Worm (Caenorhabditis elegans) whole organism, L2 larva: ENCODE data around the gene F41H10.12.

Source experiments
- C34F6.9 ChIP-seq: fragments of 150-350 bp; optimal IDR thresholded peaks from 2 replicates; lab custom pipeline; 2014; ENCODE audit warnings: missing biosample characterization, missing genetic modification characterization
- F13H6.1 ChIP-seq: sonication (generic microtip); optimal IDR thresholded peaks from 2 replicates; lab custom pipeline; 2016; ENCODE audit warnings: missing genetic modification characterization, missing compliant biosample characterization
- R02D3.7 ChIP-seq: fragments of 150-350 bp; optimal IDR thresholded peaks from 2 replicates; lab custom pipeline; 2014; ENCODE audit warnings: missing biosample characterization, missing genetic modification characterization
- Y55F3AM.14 ChIP-seq: fragments of 200-800 bp; sonication (Bioruptor generic); optimal IDR thresholded peaks from 2 replicates; lab custom pipeline; 2018; ENCODE audit warnings: mild to moderate bottlenecking, missing genetic modification characterization, missing compliant biosample characterization
- ZK546.5 ChIP-seq: sonication (generic microtip); optimal IDR thresholded peaks from 2 replicates; lab custom pipeline; 2017; ENCODE audit warnings: missing biosample characterization, missing genetic modification characterization
- aly-2 ChIP-seq: fragments of 150-350 bp; optimal IDR thresholded peaks from 2 replicates; lab custom pipeline; 2014; ENCODE audit warnings: missing biosample characterization, missing genetic modification characterization
- ama-1 ChIP-seq: fragments of 150-350 bp; optimal IDR thresholded peaks from 2 replicates; lab custom pipeline; 2018; ENCODE audit warnings: inconsistent platforms
- ceh-82 ChIP-seq: fragments of 150-350 bp; optimal IDR thresholded peaks from 2 replicates; lab custom pipeline; 2014; ENCODE audit warnings: missing biosample characterization, missing genetic modification characterization
- crh-2 ChIP-seq: sonication (generic microtip); optimal IDR thresholded peaks from 2 replicates; lab custom pipeline; 2017; ENCODE audit warnings: missing biosample characterization, missing genetic modification characterization
- dmd-4 ChIP-seq: sonication (generic microtip); optimal IDR thresholded peaks from 2 replicates; lab custom pipeline; 2017; ENCODE audit warnings: missing biosample characterization, missing genetic modification characterization
- egl-27 ChIP-seq: sonication (generic microtip); optimal IDR thresholded peaks from 3 replicates; lab custom pipeline; 2017; ENCODE audit warnings: missing biosample characterization, missing genetic modification reagents, missing genetic modification characterization
- elt-1 ChIP-seq: fragments of 150-350 bp; optimal IDR thresholded peaks from 2 replicates; lab custom pipeline; 2014; ENCODE audit warnings: missing biosample characterization, missing genetic modification characterization
- elt-3 ChIP-seq: sonication (generic microtip); optimal IDR thresholded peaks from 2 replicates; lab custom pipeline; 2017; ENCODE audit warnings: missing biosample characterization, missing genetic modification characterization
- fos-1 ChIP-seq: fragments of 150-350 bp; optimal IDR thresholded peaks from 2 replicates; lab custom pipeline; 2014; ENCODE audit warnings: missing biosample characterization, missing genetic modification characterization
- lin-13 ChIP-seq: fragments of 150-350 bp; optimal IDR thresholded peaks from 2 replicates; lab custom pipeline; 2014; ENCODE audit warnings: missing biosample characterization, missing genetic modification reagents, missing genetic modification characterization
- lin-39 ChIP-seq: fragments of 150-350 bp; optimal IDR thresholded peaks from 2 replicates; lab custom pipeline; 2014; ENCODE audit warnings: missing biosample characterization, missing genetic modification reagents, missing genetic modification characterization
- lsy-2 ChIP-seq, 2 experiments: fragments of 150-350 bp in 1 of 2; sonication (generic microtip) in 1 of 2; optimal IDR thresholded peaks; 2 replicates each; lab custom pipeline; 2014 to 2017; ENCODE audit warnings: missing biosample characterization in 2 of 2, missing genetic modification characterization in 2 of 2
- mab-5 ChIP-seq: fragments of 150-350 bp; optimal IDR thresholded peaks from 2 replicates; lab custom pipeline; 2014; ENCODE audit warnings: missing biosample characterization, missing genetic modification characterization
- mdl-1 ChIP-seq, 2 experiments: fragments of 150-350 bp in 1 of 2; sonication (generic microtip) in 1 of 2; optimal IDR thresholded peaks; 2 replicates each; lab custom pipeline; 2017; ENCODE audit warnings: missing biosample characterization in 2 of 2, missing genetic modification characterization in 2 of 2
- nhr-12 ChIP-seq: fragments of 150-350 bp; optimal IDR thresholded peaks from 2 replicates; lab custom pipeline; 2014; ENCODE audit warnings: missing biosample characterization, missing genetic modification characterization
- nhr-21 ChIP-seq: fragments of 150-350 bp; optimal IDR thresholded peaks from 2 replicates; lab custom pipeline; 2014; ENCODE audit warnings: missing biosample characterization, missing genetic modification characterization
- nhr-23 ChIP-seq: fragments of 150-350 bp; optimal IDR thresholded peaks from 2 replicates; lab custom pipeline; 2014; ENCODE audit warnings: missing biosample characterization, missing genetic modification reagents, missing genetic modification characterization
- nhr-237 ChIP-seq: fragments of 150-350 bp; optimal IDR thresholded peaks from 2 replicates; lab custom pipeline; 2014; ENCODE audit warnings: missing biosample characterization, missing genetic modification characterization
- nhr-77 ChIP-seq: fragments of 150-350 bp; optimal IDR thresholded peaks from 2 replicates; lab custom pipeline; 2014; ENCODE audit warnings: missing biosample characterization, missing genetic modification characterization
- peb-1 ChIP-seq: fragments of 150-350 bp; optimal IDR thresholded peaks from 2 replicates; lab custom pipeline; 2014; ENCODE audit warnings: missing biosample characterization, missing genetic modification characterization
- sem-4 ChIP-seq: fragments of 150-350 bp; optimal IDR thresholded peaks from 2 replicates; lab custom pipeline; 2014; ENCODE audit warnings: missing biosample characterization, missing genetic modification reagents, missing genetic modification characterization
- sma-3 ChIP-seq: sonication (generic microtip); optimal IDR thresholded peaks from 2 replicates; lab custom pipeline; 2016; ENCODE audit warnings: missing genetic modification reagents, missing genetic modification characterization, missing compliant biosample characterization
- sma-9 ChIP-seq, 2 experiments: fragments of 150-350 bp in 1 of 2; sonication (generic microtip) in 1 of 2; optimal IDR thresholded peaks; 2 replicates each; lab custom pipeline; 2014 to 2016; ENCODE audit warnings: missing genetic modification characterization in 2 of 2, mild to moderate bottlenecking in 1 of 2, missing biosample characterization in 1 of 2, missing compliant biosample characterization in 1 of 2, missing genetic modification reagents in 1 of 2, moderate library complexity in 1 of 2
- snpc-4 ChIP-seq: fragments of 150-350 bp; optimal IDR thresholded peaks from 2 replicates; lab custom pipeline; 2014; ENCODE audit warnings: missing biosample characterization, missing genetic modification characterization
- unc-55 ChIP-seq: fragments of 150-350 bp; sonication (generic microtip); optimal IDR thresholded peaks from 3 replicates; lab custom pipeline; 2014; ENCODE audit warnings: missing biosample characterization, missing genetic modification reagents, missing genetic modification characterization
- ztf-11 ChIP-seq: sonication (generic microtip); optimal IDR thresholded peaks from 2 replicates; lab custom pipeline; 2017; ENCODE audit warnings: missing biosample characterization, missing genetic modification characterization
- ztf-4 ChIP-seq: fragments of 150-350 bp; optimal IDR thresholded peaks from 2 replicates; lab custom pipeline; 2014; ENCODE audit warnings: missing biosample characterization, missing genetic modification characterization

Gene F41H10.12

DNA sequence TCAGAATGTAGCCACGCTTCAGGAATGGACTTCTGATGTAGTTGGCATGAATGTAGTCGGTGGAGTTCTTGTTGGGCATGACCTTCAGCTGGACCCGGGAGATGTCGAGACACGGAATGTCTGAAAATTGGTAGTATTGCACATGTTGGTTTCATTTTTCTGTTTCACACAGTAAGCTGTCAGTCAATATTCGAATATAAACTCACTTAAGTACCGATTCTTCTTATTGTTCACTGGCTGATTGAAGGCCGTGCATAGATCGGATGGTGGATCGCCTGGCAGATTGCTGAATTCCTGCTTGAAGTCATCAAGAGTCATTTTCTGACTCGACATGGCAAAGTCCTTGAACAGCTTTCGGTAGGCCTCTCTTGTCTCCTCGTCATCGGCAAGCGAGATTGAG lies 24.0 kb downstream of the F41H10.12 start:
- TF ChIP-seq ceh-82 (tag; lab: Kevin White, UChicago) (no peak), mdl-1 (tag; optimal IDR thresholded peaks at IDR 0.05; lab: Kevin White, UChicago) (no peak), lsy-2 (tag; optimal IDR thresholded peaks at IDR 0.05; lab: Kevin White, UChicago) (no peak), sem-4 (tag; lab: Kevin White, UChicago) (no peak), crh-2 (no peak), nhr-12 (tag; lab: Kevin White, UChicago) (no peak)

DNA sequence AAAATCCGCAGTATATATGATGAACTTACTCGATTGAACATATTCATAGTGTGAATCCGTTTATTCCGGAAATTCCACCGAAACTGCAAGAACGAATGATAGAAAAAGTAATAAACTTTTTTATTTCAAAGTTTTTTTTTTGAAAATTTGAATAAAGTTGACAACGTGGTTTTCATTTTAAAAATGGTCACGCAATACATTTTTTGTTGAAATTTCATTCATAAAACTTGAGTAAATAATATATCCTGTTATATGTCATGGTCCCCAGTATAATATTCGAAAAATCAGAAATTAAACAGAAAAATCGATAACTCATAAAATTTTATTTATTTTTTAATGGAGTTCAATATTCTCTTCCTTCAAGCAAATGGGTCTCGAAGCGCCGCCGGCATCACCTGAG lies 26.0 kb downstream of the F41H10.12 start, which contains the start of gene ZK616.65:
Gene ZK616.65, minus strand, starts transcription at position 101 of the 400 bp plus-strand sequence.
- TF ChIP-seq nhr-77 (tag; lab: Kevin White, UChicago) (no peak), sem-4 (tag; lab: Kevin White, UChicago) (no peak), elt-3 (tag; lab: Kevin White, UChicago) (no peak), lsy-2 (tag; optimal IDR thresholded peaks at IDR 0.05; lab: Kevin White, UChicago) (no peak), mdl-1 (tag; optimal IDR thresholded peaks at IDR 0.05; lab: Kevin White, UChicago) (no peak), lin-13 (GFP tag; lab: Kevin White, UChicago) (no peak), nhr-23 (no peak), elt-1 (tag; lab: Kevin White, UChicago) (no peak), ZK546.5 (tag; lab: Kevin White, UChicago) (no peak)
- TF ChIP-seq, all 48 proteins: peak for 0

- no peak for TF ChIP-seq ama-1 (lab: Kevin White, UChicago)
- no peak for TF ChIP-seq egl-27 (tag; lab: Kevin White, UChicago)
- TF ChIP-seq fos-1 (tag; lab: Kevin White, UChicago), result no peak
- no peak for TF ChIP-seq lsy-2 (tag; optimal IDR thresholded peaks at IDR 0.05; lab: Kevin White, UChicago)
- no peak for TF ChIP-seq lin-39
- no peak for TF ChIP-seq elt-3 (tag; lab: Kevin White, UChicago)
- no peak for TF ChIP-seq mdl-1 (tag; optimal IDR thresholded peaks at IDR 0.05; lab: Kevin White, UChicago)
- TF ChIP-seq crh-2, result no peak
- TF ChIP-seq sma-9 (GFP tag; optimal IDR thresholded peaks at IDR 0.05; lab: Kevin White, UChicago), result no peak
- no peak for TF ChIP-seq sma-9 (tag; optimal IDR thresholded peaks at IDR 0.05; lab: Kevin White, UChicago)
- TF ChIP-seq mab-5 (tag; lab: Kevin White, UChicago), result no peak
- TF ChIP-seq F13H6.1 (tag; lab: Kevin White, UChicago), result no peak
- TF ChIP-seq nhr-21, result no peak
- TF ChIP-seq ceh-82 (tag; lab: Kevin White, UChicago), result no peak
- TF ChIP-seq snpc-4 (tag; lab: Kevin White, UChicago), result no peak
- TF ChIP-seq ZK546.5 (tag; lab: Kevin White, UChicago), result no peak
- no peak for TF ChIP-seq C34F6.9 (tag; lab: Kevin White, UChicago)
Observed at ce11 chrIV:5411641-5412337, 26.7 kb downstream of the F41H10.12 start, which contains the start of gene ZK616.8. ZK616.8 (minus strand) TSS chrIV:5412193.

- TF ChIP-seq sma-3 (GFP tag; lab: Kevin White, UChicago), result no peak
- TF ChIP-seq ztf-11, result no peak
- TF ChIP-seq peb-1 (tag; lab: Kevin White, UChicago), result no peak
- no peak for TF ChIP-seq dmd-4
- no peak for TF ChIP-seq R02D3.7 (tag; lab: Kevin White, UChicago)
- no peak for TF ChIP-seq snpc-4 (tag; lab: Kevin White, UChicago)
- no peak for TF ChIP-seq mdl-1 (tag; optimal IDR thresholded peaks at IDR 0.05; lab: Kevin White, UChicago)
- TF ChIP-seq ztf-4 (tag; lab: Kevin White, UChicago), result no peak
- TF ChIP-seq Y55F3AM.14, result no peak
- TF ChIP-seq nhr-77 (tag; lab: Kevin White, UChicago), result no peak
- no peak for TF ChIP-seq elt-3 (tag; lab: Kevin White, UChicago)
- TF ChIP-seq nhr-237, result no peak
- TF ChIP-seq aly-2 (tag; lab: Kevin White, UChicago), result no peak
- TF ChIP-seq lsy-2 (tag; optimal IDR thresholded peaks at IDR 0.05; lab: Kevin White, UChicago), result no peak
- no peak for TF ChIP-seq C34F6.9 (tag; lab: Kevin White, UChicago)
- no peak for TF ChIP-seq crh-2
- no peak for TF ChIP-seq unc-55 (GFP tag; lab: Kevin White, UChicago)
- TF ChIP-seq sma-9 (GFP tag; optimal IDR thresholded peaks at IDR 0.05; lab: Kevin White, UChicago), result no peak
- TF ChIP-seq sma-9 (tag; optimal IDR thresholded peaks at IDR 0.05; lab: Kevin White, UChicago), result no peak
- TF ChIP-seq, all 48 proteins: peak for 0
Observed at ce11 chrIV:5415696-5416095, 30.6 kb downstream of the F41H10.12 start, which contains the start of gene spp-7. spp-7 (minus strand) TSS chrIV:5415796.
